Worm (Caenorhabditis elegans): ENCODE measurements around the gene H14A12.3.

Gene H14A12.3

ce11 chrIII:7463438-7464008, at the start of gene H14A12.3:
Gene H14A12.3, plus strand, starts transcription at chrIII:7463797.
- TF ChIP-seq blmp-1 (tag; optimal IDR thresholded peaks at IDR 0.05) (no peak), bed-3 (GFP tag; optimal IDR thresholded peaks at IDR 0.05) (no peak), tbx-8 (GFP tag; optimal IDR thresholded peaks at IDR 0.05) (no peak), unc-39 (tag; optimal IDR thresholded peaks at IDR 0.05) (no peak), mls-2 (tag; optimal IDR thresholded peaks at IDR 0.05) (no peak), cnd-1 (tag; optimal IDR thresholded peaks at IDR 0.05) (no peak), mab-5 (tag; optimal IDR thresholded peaks at IDR 0.05) (no peak), nhr-12 (tag; optimal IDR thresholded peaks at IDR 0.05) (no peak), lsy-2 (tag; optimal IDR thresholded peaks at IDR 0.05) (no peak), drap-1 (GFP tag; optimal IDR thresholded peaks at IDR 0.05) (no peak), M03D4.4 (tag; optimal IDR thresholded peaks at IDR 0.05) (no peak), pha-4 (tag; optimal IDR thresholded peaks at IDR 0.05) (no peak), snpc-4 (tag; optimal IDR thresholded peaks at IDR 0.05) (no peak), flh-1 (GFP tag; optimal IDR thresholded peaks at IDR 0.05) (no peak), ces-1 (GFP tag; optimal IDR thresholded peaks at IDR 0.05) (no peak), nhr-237 (tag; optimal IDR thresholded peaks at IDR 0.05) (no peak), ceh-83 (GFP tag; optimal IDR thresholded peaks at IDR 0.05) (no peak), sptf-1 (tag; optimal IDR thresholded peaks at IDR 0.05) (no peak)

ce11 chrIII:7453653-7454124, 9.9 kb upstream of the H14A12.3 start, which contains the start of gene alh-12:
Gene alh-12, plus strand, starts transcription at chrIII:7454074.
- TF ChIP-seq mls-2 (tag; optimal IDR thresholded peaks at IDR 0.05) (no peak), unc-62 (GFP tag; optimal IDR thresholded peaks at IDR 0.05) (peak; percentile 58)

- no peak for TF ChIP-seq nhr-2 (tag; optimal IDR thresholded peaks at IDR 0.05)
- TF ChIP-seq unc-120 (tag; optimal IDR thresholded peaks at IDR 0.05; ENCODE audit: poor library complexity, severe bottlenecking) = no peak
- TF ChIP-seq sptf-1 (tag; optimal IDR thresholded peaks at IDR 0.05) = no peak
- no peak for TF ChIP-seq bed-3 (GFP tag; optimal IDR thresholded peaks at IDR 0.05)
- no peak for TF ChIP-seq lin-13 (tag; optimal IDR thresholded peaks at IDR 0.05)
- no peak for TF ChIP-seq drap-1 (GFP tag; optimal IDR thresholded peaks at IDR 0.05)
- TF ChIP-seq M03D4.4 (tag; optimal IDR thresholded peaks at IDR 0.05) = no peak
- no peak for TF ChIP-seq nhr-76 (tag; optimal IDR thresholded peaks at IDR 0.05)
- TF ChIP-seq zip-8 (tag; optimal IDR thresholded peaks at IDR 0.05) = no peak
- TF ChIP-seq flh-1 (GFP tag; optimal IDR thresholded peaks at IDR 0.05) = no peak
- no peak for TF ChIP-seq pha-4 (tag; optimal IDR thresholded peaks at IDR 0.05)
- TF ChIP-seq lin-32 (GFP tag; optimal IDR thresholded peaks at IDR 0.05) = no peak
- no peak for TF ChIP-seq ham-2 (GFP tag; optimal IDR thresholded peaks at IDR 0.05)
- no peak for TF ChIP-seq lsy-2 (tag; optimal IDR thresholded peaks at IDR 0.05)
- no peak for TF ChIP-seq nhr-237 (tag; optimal IDR thresholded peaks at IDR 0.05)
- TF ChIP-seq cnd-1 (tag; optimal IDR thresholded peaks at IDR 0.05) = no peak
- TF ChIP-seq snpc-4 (tag; optimal IDR thresholded peaks at IDR 0.05) = no peak
- no peak for TF ChIP-seq blmp-1 (tag; optimal IDR thresholded peaks at IDR 0.05)
- TF ChIP-seq mep-1 (tag; optimal IDR thresholded peaks at IDR 0.05) = no peak
- no peak for TF ChIP-seq tbx-8 (GFP tag; optimal IDR thresholded peaks at IDR 0.05)
Measured at ce11 chrIII:7456640-7457039, 7.0 kb upstream of the H14A12.3 start, which contains the start of gene Y69F12A.1. Gene Y69F12A.1, plus strand, starts transcription at chrIII:7456940.

DNA sequence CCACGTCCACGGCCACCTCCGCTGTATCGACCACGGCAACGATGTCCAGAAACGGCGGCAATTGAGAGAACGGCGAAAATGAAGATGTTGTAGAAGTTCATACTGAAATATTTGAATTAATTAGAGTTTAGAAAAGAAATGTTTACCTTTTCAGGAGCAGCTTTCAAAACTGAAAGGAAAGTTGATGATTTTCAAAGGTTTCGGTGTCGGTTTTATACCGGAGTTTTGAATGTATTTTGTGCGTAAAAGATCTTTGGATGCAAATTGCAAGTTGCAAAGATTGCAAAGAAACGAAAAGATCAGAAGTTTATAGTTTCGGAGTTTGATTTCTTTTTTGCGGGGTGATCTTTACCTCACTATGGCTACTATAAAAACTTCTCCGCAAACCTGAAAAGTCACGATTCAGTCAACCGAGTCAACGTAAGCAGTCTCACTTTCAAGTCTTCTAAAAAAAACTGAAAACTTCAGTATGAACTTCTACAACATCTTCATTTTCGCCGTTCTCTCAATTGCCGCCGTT, 4.7 kb upstream of the H14A12.3 start, which contains the start of the genes fipr-19 and fipr-18:
Gene fipr-19 (minus strand): TSS at position 101 of the 520 bp plus-strand sequence.
Gene fipr-18 (plus strand): TSS at position 470 of the 520 bp plus-strand sequence.
- TF ChIP-seq nhr-12 (tag; optimal IDR thresholded peaks at IDR 0.05) (no peak), ceh-83 (GFP tag; optimal IDR thresholded peaks at IDR 0.05) (no peak), nhr-2 (tag; optimal IDR thresholded peaks at IDR 0.05) (no peak), snpc-4 (tag; optimal IDR thresholded peaks at IDR 0.05) (no peak), mep-1 (tag; optimal IDR thresholded peaks at IDR 0.05) (no peak), ces-1 (GFP tag; optimal IDR thresholded peaks at IDR 0.05) (no peak), sptf-1 (tag; optimal IDR thresholded peaks at IDR 0.05) (no peak), mls-2 (tag; optimal IDR thresholded peaks at IDR 0.05) (no peak), ceh-43 (GFP tag; optimal IDR thresholded peaks at IDR 0.05) (no peak), nhr-28 (tag; optimal IDR thresholded peaks at IDR 0.05) (no peak), nhr-237 (tag; optimal IDR thresholded peaks at IDR 0.05) (no peak), ceh-39 (tag; optimal IDR thresholded peaks at IDR 0.05) (no peak), lin-13 (tag; optimal IDR thresholded peaks at IDR 0.05) (no peak), cnd-1 (tag; optimal IDR thresholded peaks at IDR 0.05) (no peak), unc-62 (GFP tag; optimal IDR thresholded peaks at IDR 0.05) (no peak)

- TF ChIP-seq drap-1 (GFP tag; optimal IDR thresholded peaks at IDR 0.05) = no peak
- no peak for TF ChIP-seq cnd-1 (tag; optimal IDR thresholded peaks at IDR 0.05)
- no peak for TF ChIP-seq nhr-76 (tag; optimal IDR thresholded peaks at IDR 0.05)
- no peak for TF ChIP-seq hlh-1 (tag; optimal IDR thresholded peaks at IDR 0.05)
- TF ChIP-seq ceh-43 (GFP tag; optimal IDR thresholded peaks at IDR 0.05) = no peak
- TF ChIP-seq bed-3 (GFP tag; optimal IDR thresholded peaks at IDR 0.05) = no peak
- no peak for TF ChIP-seq unc-62 (GFP tag; optimal IDR thresholded peaks at IDR 0.05)
- TF ChIP-seq unc-120 (tag; optimal IDR thresholded peaks at IDR 0.05; ENCODE audit: poor library complexity, severe bottlenecking) = no peak
- no peak for TF ChIP-seq nhr-28 (tag; optimal IDR thresholded peaks at IDR 0.05)
- TF ChIP-seq snpc-4 (tag; optimal IDR thresholded peaks at IDR 0.05) = no peak
- no peak for TF ChIP-seq zip-8 (tag; optimal IDR thresholded peaks at IDR 0.05)
- TF ChIP-seq M03D4.4 (tag; optimal IDR thresholded peaks at IDR 0.05) = no peak
Measured at ce11 chrIII:7460018-7460417, 3.6 kb upstream of the H14A12.3 start, which contains the start of gene mls-1. Gene mls-1, plus strand, starts transcription at chrIII:7460341.
